Worm (Caenorhabditis elegans): ENCODE data around the gene math-10.

The math-10 gene

DNA sequence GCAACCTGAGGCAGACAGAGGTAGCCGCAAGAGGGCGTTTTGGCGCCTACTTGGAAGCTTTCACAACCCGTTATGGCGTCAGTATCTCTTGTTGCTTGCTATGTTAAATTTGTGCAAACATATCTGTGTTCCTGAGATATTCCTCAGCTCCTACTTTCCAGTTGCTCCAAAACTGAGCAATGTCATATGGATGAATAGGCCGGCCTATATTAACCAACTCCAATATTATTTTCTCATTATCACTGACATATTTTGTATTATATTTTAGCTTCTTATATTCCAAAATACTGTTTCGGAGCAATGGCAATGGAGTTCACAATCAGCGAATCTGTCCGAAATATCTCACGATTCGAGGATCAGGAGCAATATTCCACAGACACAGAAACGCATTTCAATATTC is 4.3 kb downstream of the math-10 start, which contains the start of gene math-13:
Gene math-13 (plus strand): TSS at position 301 of the 400 bp plus-strand sequence.
- TF ChIP-seq snu-23 (GFP tag; optimal IDR thresholded peaks at IDR 0.05) (no peak), sptf-1 (tag; optimal IDR thresholded peaks at IDR 0.05) (no peak), irx-1 (tag; optimal IDR thresholded peaks at IDR 0.05) (no peak), C04F5.9 (tag; optimal IDR thresholded peaks at IDR 0.05) (no peak), F16B12.6 (tag; optimal IDR thresholded peaks at IDR 0.05) (no peak), isw-1 (GFP tag; IDR thresholded peaks at IDR 0.05) (no peak), fos-1 (tag; optimal IDR thresholded peaks at IDR 0.05) (no peak), vab-15 (tag; optimal IDR thresholded peaks at IDR 0.05) (no peak)

DNA sequence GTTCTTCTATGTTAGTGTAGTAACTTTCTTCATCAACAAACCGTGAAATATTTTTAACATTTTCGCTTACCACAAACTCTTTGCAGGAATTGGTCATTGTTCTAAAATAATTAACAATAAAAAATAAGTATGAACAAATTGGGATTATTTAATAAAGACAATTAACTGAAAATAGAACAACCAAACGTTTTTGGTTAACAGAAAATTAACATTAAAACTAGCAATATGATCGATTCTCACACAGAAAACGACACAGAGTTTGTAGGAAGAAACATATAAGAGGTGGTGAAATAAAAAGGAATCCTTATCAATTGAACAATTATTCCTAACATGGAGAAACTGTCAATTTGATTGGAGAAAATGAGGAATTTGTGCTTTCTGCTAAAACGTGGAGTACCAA is 7.3 kb downstream of the math-10 start, which contains the start of gene math-16:
Gene math-16 (minus strand): TSS at position 101 of the 400 bp plus-strand sequence.
- TF ChIP-seq hpl-2 (GFP tag; optimal IDR thresholded peaks at IDR 0.05) (no peak), nhr-71 (tag; optimal IDR thresholded peaks at IDR 0.05) (no peak), nhr-237 (tag; optimal IDR thresholded peaks at IDR 0.05) (no peak), egl-27 (tag; optimal IDR thresholded peaks at IDR 0.05) (no peak), nhr-77 (tag; optimal IDR thresholded peaks at IDR 0.05) (no peak), F16B12.6 (tag; optimal IDR thresholded peaks at IDR 0.05) (no peak), nhr-90 (tag; optimal IDR thresholded peaks at IDR 0.05; ENCODE audit: poor library complexity) (no peak), grh-1 (GFP tag; IDR thresholded peaks at IDR 0.05) (no peak), fkh-8 (tag; optimal IDR thresholded peaks at IDR 0.05) (no peak), nhr-47 (tag; optimal IDR thresholded peaks at IDR 0.05) (no peak), unc-98 (GFP tag; IDR thresholded peaks at IDR 0.05) (no peak), xbp-1 (tag; optimal IDR thresholded peaks at IDR 0.05) (no peak), aha-1 (tag; optimal IDR thresholded peaks at IDR 0.05) (no peak), dpl-1 (GFP tag; optimal IDR thresholded peaks at IDR 0.05) (no peak)

DNA sequence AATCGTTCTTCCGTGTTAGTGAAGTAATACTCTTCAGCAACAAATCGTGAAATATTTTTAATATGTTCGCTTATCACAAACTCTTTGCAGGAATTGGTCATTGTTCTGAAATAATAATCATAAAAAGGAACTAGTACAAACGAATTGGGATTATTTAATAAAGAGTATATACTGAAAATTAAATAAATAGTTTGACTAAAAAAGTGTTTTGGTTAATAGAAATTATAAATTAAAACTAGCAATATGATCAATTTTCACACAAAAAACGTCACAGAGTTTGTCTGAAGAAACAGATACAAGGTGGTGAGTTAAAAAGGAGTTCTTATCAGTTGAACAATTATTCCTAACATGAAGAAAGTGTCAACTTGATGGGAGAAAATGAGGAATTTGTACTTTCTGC is 11.4 kb downstream of the math-10 start, which contains the start of gene math-5:
Gene math-5 (minus strand): TSS at position 101 of the 400 bp plus-strand sequence.
- TF ChIP-seq nhr-20 (tag; optimal IDR thresholded peaks at IDR 0.05) = no peak
- no peak for TF ChIP-seq unc-86 (tag; optimal IDR thresholded peaks at IDR 0.05)
- no peak for TF ChIP-seq C04F5.9 (tag; optimal IDR thresholded peaks at IDR 0.05)
- TF ChIP-seq skn-1 (tag; optimal IDR thresholded peaks at IDR 0.05) = no peak
- no peak for TF ChIP-seq ztf-4 (tag; optimal IDR thresholded peaks at IDR 0.05)
- no peak for TF ChIP-seq elt-2 (tag; optimal IDR thresholded peaks at IDR 0.05)
- TF ChIP-seq ets-5 (GFP tag; IDR thresholded peaks at IDR 0.05) = no peak
- no peak for TF ChIP-seq sox-4 (tag; optimal IDR thresholded peaks at IDR 0.05)
- no peak for TF ChIP-seq sup-37 (GFP tag; optimal IDR thresholded peaks at IDR 0.05)
- TF ChIP-seq nhr-85 (tag) = no peak
- no peak for TF ChIP-seq nhr-28 (tag; optimal IDR thresholded peaks at IDR 0.05)

DNA sequence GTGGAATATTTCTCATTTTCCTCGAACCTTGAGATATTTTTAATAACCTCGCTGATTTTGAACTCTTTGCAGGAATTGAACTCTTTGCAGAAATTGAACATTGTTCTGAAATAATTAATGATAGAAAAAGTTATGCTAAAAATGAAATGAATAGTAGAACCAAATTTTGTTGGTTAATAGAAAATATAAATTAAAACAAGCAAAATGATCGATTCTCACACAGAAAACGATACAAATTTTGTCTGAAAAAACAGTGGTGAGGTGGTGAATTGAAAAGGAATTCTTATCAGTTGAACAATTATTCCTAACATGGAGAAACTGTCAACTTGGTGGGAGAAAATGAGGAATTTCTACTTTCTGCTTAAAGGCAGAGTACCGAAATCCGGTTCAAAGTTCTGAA is 13.3 kb downstream of the math-10 start, which contains the start of gene math-6:
Gene math-6 (minus strand): TSS at position 101 of the 400 bp plus-strand sequence.
- TF ChIP-seq dpl-1 (GFP tag; optimal IDR thresholded peaks at IDR 0.05) = no peak
- TF ChIP-seq ceh-82 (tag; optimal IDR thresholded peaks at IDR 0.05) = no peak
- no peak for TF ChIP-seq hlh-4 (tag; optimal IDR thresholded peaks at IDR 0.05)
- TF ChIP-seq tlp-1 (tag; optimal IDR thresholded peaks at IDR 0.05) = no peak
- TF ChIP-seq lin-39 (tag; optimal IDR thresholded peaks at IDR 0.05) = no peak
- no peak for TF ChIP-seq pag-3 (tag; optimal IDR thresholded peaks at IDR 0.05; ENCODE audit: borderline replicate concordance, insufficient read depth)
- no peak for TF ChIP-seq sup-37 (GFP tag; optimal IDR thresholded peaks at IDR 0.05)

DNA sequence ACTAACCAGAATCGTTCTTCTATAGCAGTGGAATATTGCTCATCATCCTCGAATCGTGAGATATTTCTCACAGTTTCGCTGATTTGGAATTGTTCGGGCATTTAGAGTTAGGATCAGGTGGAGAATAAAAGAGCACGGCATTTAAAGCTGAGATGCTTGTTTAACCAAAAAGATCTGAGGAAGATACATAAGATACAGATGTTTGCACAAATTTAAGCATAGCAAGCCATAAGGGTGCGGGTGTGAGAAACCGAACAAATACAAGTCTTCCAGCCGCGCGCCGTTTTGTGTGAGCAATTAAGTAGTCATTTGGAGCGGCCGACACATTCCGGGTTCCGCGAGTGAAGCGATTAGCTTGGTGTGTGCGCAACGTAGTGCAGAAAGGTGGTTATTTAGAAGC is 15.0 kb downstream of the math-10 start, which contains the start of gene math-7:
Gene math-7 (minus strand): TSS at position 101 of the 400 bp plus-strand sequence.
- TF ChIP-seq nhr-19 (GFP tag; conservative IDR thresholded peaks at IDR 0.05) (no peak), nhr-90 (tag; optimal IDR thresholded peaks at IDR 0.05; ENCODE audit: poor library complexity) (no peak), mep-1 (tag; optimal IDR thresholded peaks at IDR 0.05) (no peak), unc-98 (GFP tag; IDR thresholded peaks at IDR 0.05) (no peak), alr-1 (tag; optimal IDR thresholded peaks at IDR 0.05; ENCODE audit: borderline replicate concordance) (no peak), zip-4 (GFP tag; optimal IDR thresholded peaks at IDR 0.05) (no peak), pax-3 (tag; optimal IDR thresholded peaks at IDR 0.05) (no peak), nhr-84 (tag; optimal IDR thresholded peaks at IDR 0.05) (no peak), unc-30 (tag; optimal IDR thresholded peaks at IDR 0.05) (no peak), fkh-4 (tag; optimal IDR thresholded peaks at IDR 0.05; ENCODE audit: borderline replicate concordance) (no peak), pag-3 (tag; optimal IDR thresholded peaks at IDR 0.05; ENCODE audit: borderline replicate concordance, insufficient read depth) (no peak), unc-130 (tag; optimal IDR thresholded peaks at IDR 0.05) (no peak), mab-9 (GFP tag; IDR thresholded peaks at IDR 0.05) (no peak), C16A3.4 (tag; optimal IDR thresholded peaks at IDR 0.05) (no peak)

Data from whole organism, L1 larva.